Worm (Caenorhabditis elegans): ENCODE data around the gene C04A11.2.

ce11 chrX:13696152-13696551 lies 27.5 kb upstream of the C04A11.2 start:
- TF ChIP-seq ama-1 (optimal IDR thresholded peaks at IDR 0.05) (no peak), ama-1 (GFP tag; optimal IDR thresholded peaks at IDR 0.05) (no peak), atf-7 (tag; optimal IDR thresholded peaks at IDR 0.05) (no peak), B0019.2 (GFP tag; conservative IDR thresholded peaks at IDR 0.05) (no peak), somi-1 (GFP tag; optimal IDR thresholded peaks at IDR 0.05) (no peak), T26A5.8 (tag; optimal IDR thresholded peaks at IDR 0.05) (no peak)
